Worm (Caenorhabditis elegans) whole organism, L4 larva: Measurements from ENCODE around the gene F45D3.4.

Source experiments
- D1046.2 ChIP-seq: fragments of 200-800 bp; sonication (Bioruptor generic); IDR thresholded peaks from 2 replicates; pipeline ENCODE4 v1.3.6; 2022; ENCODE audit warnings: missing genetic modification characterization, missing compliant biosample characterization
- F37D6.2 ChIP-seq: sonication (generic microtip); optimal IDR thresholded peaks from 2 replicates; lab custom pipeline; 2016; ENCODE audit warnings: mild to moderate bottlenecking, missing genetic modification characterization, missing compliant biosample characterization
- F44E2.7 ChIP-seq: fragments of 200-800 bp; sonication (Bioruptor generic); IDR thresholded peaks from 2 replicates; pipeline ENCODE4 v2.1.2; 2022; ENCODE audit warnings: missing genetic modification characterization, missing compliant biosample characterization
- R02D3.7 ChIP-seq: fragments of 150-350 bp; sonication (generic microtip); optimal IDR thresholded peaks from 3 replicates; lab custom pipeline; 2014; ENCODE audit warnings: missing biosample characterization, missing genetic modification characterization
- T26A8.4 ChIP-seq: fragments of 200-800 bp; sonication (Bioruptor generic); IDR thresholded peaks from 2 replicates; pipeline ENCODE4 v1.3.6; 2022; ENCODE audit warnings: missing genetic modification characterization, missing compliant biosample characterization
- Y48G9A.11 ChIP-seq: fragments of 200-800 bp; sonication (Bioruptor generic); IDR thresholded peaks from 2 replicates; pipeline ENCODE4 v1.3.6; 2022; ENCODE audit warnings: missing genetic modification reagents, missing genetic modification characterization, missing compliant biosample characterization
- ZK546.5 ChIP-seq, 2 experiments: sonication (generic microtip); optimal IDR thresholded peaks; 2 replicates each; lab custom pipeline; 2017; ENCODE audit warnings: missing biosample characterization in 2 of 2, missing genetic modification characterization in 2 of 2
- aha-1 ChIP-seq: fragments of 150-350 bp; peaks from one replicate; lab custom pipeline; 2014; ENCODE audit warnings: missing biosample characterization, missing genetic modification characterization
- ama-1 ChIP-seq: fragments of 150-350 bp; optimal IDR thresholded peaks from 2 replicates; lab custom pipeline; 2014; ENCODE audit warnings: inconsistent platforms, mixed read lengths
- arid-1 ChIP-seq: fragments of 200-800 bp; sonication (Bioruptor generic); conservative IDR thresholded peaks from 2 replicates; pipeline ENCODE4 v1.3.6; 2022; ENCODE audit warnings: missing genetic modification reagents, missing genetic modification characterization, missing compliant biosample characterization
- ceh-32 ChIP-seq: sonication (generic microtip); optimal IDR thresholded peaks from 2 replicates; lab custom pipeline; 2016; ENCODE audit warnings: mild to moderate bottlenecking, missing genetic modification characterization, missing compliant biosample characterization; ENCODE audit not compliant: poor library complexity
- ceh-44 ChIP-seq: fragments of 200-800 bp; sonication (Bioruptor generic); IDR thresholded peaks from 2 replicates; pipeline ENCODE4 v1.3.6; 2022; ENCODE audit warnings: missing genetic modification reagents, missing genetic modification characterization, missing compliant biosample characterization
- ceh-62 ChIP-seq: sonication (generic microtip); optimal IDR thresholded peaks from 2 replicates; lab custom pipeline; 2017; ENCODE audit warnings: missing biosample characterization, missing genetic modification characterization
- ceh-82 ChIP-seq: sonication (generic microtip); optimal IDR thresholded peaks from 2 replicates; lab custom pipeline; 2017; ENCODE audit warnings: missing biosample characterization, missing genetic modification characterization
- daf-12 ChIP-seq: fragments of 150-350 bp; optimal IDR thresholded peaks from 2 replicates; lab custom pipeline; 2014; ENCODE audit warnings: missing biosample characterization, missing genetic modification reagents, missing genetic modification characterization
- daf-8 ChIP-seq: fragments of 200-800 bp; sonication (Bioruptor generic); IDR thresholded peaks from 2 replicates; pipeline ENCODE4 v1.3.6; 2022; ENCODE audit warnings: missing genetic modification characterization, missing compliant biosample characterization
- dmd-9 ChIP-seq: fragments of 200-800 bp; sonication (Bioruptor generic); IDR thresholded peaks from 2 replicates; pipeline ENCODE4 v1.3.6; 2022; ENCODE audit warnings: missing genetic modification reagents, missing genetic modification characterization, missing compliant biosample characterization
- dve-1 ChIP-seq: sonication (generic microtip); optimal IDR thresholded peaks from 2 replicates; lab custom pipeline; 2017; ENCODE audit warnings: antibody characterized with exemption, mild to moderate bottlenecking, missing genetic modification characterization, missing compliant biosample characterization; ENCODE audit not compliant: insufficient read depth
- fos-1 ChIP-seq: fragments of 150-350 bp; optimal IDR thresholded peaks from 2 replicates; lab custom pipeline; 2014; ENCODE audit warnings: missing biosample characterization, missing genetic modification characterization
- hlh-11 ChIP-seq: fragments of 200-800 bp; sonication (Bioruptor generic); optimal IDR thresholded peaks from 2 replicates; lab custom pipeline; 2018; ENCODE audit warnings: mild to moderate bottlenecking, missing genetic modification characterization, missing compliant biosample characterization
- hlh-30 ChIP-seq: sonication (generic microtip); optimal IDR thresholded peaks from 2 replicates; lab custom pipeline; 2017; ENCODE audit warnings: antibody characterized with exemption, mild to moderate bottlenecking, missing genetic modification characterization, missing compliant biosample characterization; ENCODE audit not compliant: insufficient read depth
- hmg-1.1 ChIP-seq: fragments of 200-800 bp; sonication (Bioruptor generic); IDR thresholded peaks from 2 replicates; pipeline ENCODE4 v1.3.6; 2022; ENCODE audit warnings: missing genetic modification reagents, missing genetic modification characterization, missing compliant biosample characterization
- lin-38 ChIP-seq: fragments of 200-800 bp; sonication (Bioruptor generic); IDR thresholded peaks from 2 replicates; pipeline ENCODE4 v1.3.6; 2022; ENCODE audit warnings: missing genetic modification reagents, missing genetic modification characterization, missing compliant biosample characterization
- lsy-2 ChIP-seq, 2 experiments: fragments of 150-350 bp in 1 of 2; sonication (generic microtip) in 1 of 2; optimal IDR thresholded peaks; 2 replicates each; lab custom pipeline; 2014 to 2017; ENCODE audit warnings: missing biosample characterization in 2 of 2, missing genetic modification characterization in 2 of 2
- mep-1 ChIP-seq: fragments of 150-350 bp; sonication (generic microtip); optimal IDR thresholded peaks from 3 replicates; lab custom pipeline; 2014; ENCODE audit warnings: missing biosample characterization, missing genetic modification characterization
- mxl-2 ChIP-seq: fragments of 200-800 bp; sonication (Bioruptor generic); conservative IDR thresholded peaks from 2 replicates; pipeline ENCODE4 v1.3.6; 2022; ENCODE audit warnings: missing genetic modification reagents, missing genetic modification characterization, missing compliant biosample characterization
- mxl-3 ChIP-seq: fragments of 200-800 bp; sonication (Bioruptor generic); optimal IDR thresholded peaks from 2 replicates; lab custom pipeline; 2018; ENCODE audit warnings: mild to moderate bottlenecking, missing genetic modification characterization, missing compliant biosample characterization
- nhr-10 ChIP-seq: fragments of 150-350 bp; optimal IDR thresholded peaks from 2 replicates; lab custom pipeline; 2014; ENCODE audit warnings: missing biosample characterization, missing genetic modification characterization
- nhr-11 ChIP-seq: fragments of 150-350 bp; optimal IDR thresholded peaks from 2 replicates; lab custom pipeline; 2014; ENCODE audit warnings: missing biosample characterization, missing genetic modification characterization
- nhr-25 ChIP-seq: sonication (generic microtip); optimal IDR thresholded peaks from 2 replicates; lab custom pipeline; 2017; ENCODE audit warnings: missing genetic modification characterization, mild to moderate bottlenecking, missing compliant biosample characterization, antibody characterized with exemption, moderate library complexity, borderline replicate concordance; ENCODE audit not compliant: insufficient read depth
- nhr-28 ChIP-seq: fragments of 150-350 bp; optimal IDR thresholded peaks from 2 replicates; lab custom pipeline; 2014; ENCODE audit warnings: missing biosample characterization, missing genetic modification characterization
- nhr-41 ChIP-seq: fragments of 200-800 bp; sonication (Bioruptor generic); IDR thresholded peaks from 2 replicates; pipeline ENCODE4 v1.3.6; 2022; ENCODE audit warnings: missing genetic modification reagents, missing genetic modification characterization, missing compliant biosample characterization
- nhr-42 ChIP-seq: fragments of 200-800 bp; sonication (Bioruptor generic); IDR thresholded peaks from 2 replicates; pipeline ENCODE4 v1.3.6; 2022; ENCODE audit warnings: missing genetic modification characterization, missing compliant biosample characterization
- nhr-6 ChIP-seq: fragments of 150-350 bp; optimal IDR thresholded peaks from 2 replicates; lab custom pipeline; 2014; ENCODE audit warnings: missing biosample characterization, missing genetic modification characterization
- nhr-76 ChIP-seq: fragments of 150-350 bp; optimal IDR thresholded peaks from 2 replicates; lab custom pipeline; 2014; ENCODE audit warnings: missing biosample characterization, missing genetic modification characterization
- php-3 ChIP-seq: fragments of 200-800 bp; sonication (Bioruptor generic); IDR thresholded peaks from 2 replicates; pipeline ENCODE4 v1.3.6; 2022; ENCODE audit warnings: missing genetic modification reagents, missing genetic modification characterization, missing compliant biosample characterization
- saeg-2 ChIP-seq: fragments of 200-800 bp; sonication (Bioruptor generic); IDR thresholded peaks from 2 replicates; pipeline ENCODE4 v1.3.6; 2022; ENCODE audit warnings: missing genetic modification reagents, missing genetic modification characterization, missing compliant biosample characterization
- sdz-12 ChIP-seq: fragments of 200-800 bp; sonication (Bioruptor generic); optimal IDR thresholded peaks from 2 replicates; lab custom pipeline; 2018; ENCODE audit warnings: mild to moderate bottlenecking, missing genetic modification characterization, missing compliant biosample characterization
- set-16 ChIP-seq: fragments of 200-800 bp; sonication (Bioruptor generic); IDR thresholded peaks from 2 replicates; pipeline ENCODE4 v1.3.6; 2022; ENCODE audit warnings: missing genetic modification reagents, missing genetic modification characterization, missing compliant biosample characterization
- snpc-4 ChIP-seq: fragments of 150-350 bp; optimal IDR thresholded peaks from 2 replicates; lab custom pipeline; 2014; ENCODE audit warnings: missing biosample characterization, missing genetic modification characterization
- unc-130 ChIP-seq: sonication (generic microtip); optimal IDR thresholded peaks from 2 replicates; lab custom pipeline; 2016; ENCODE audit warnings: missing genetic modification reagents, missing genetic modification characterization, missing compliant biosample characterization
- unc-39 ChIP-seq: sonication (generic microtip); optimal IDR thresholded peaks from 2 replicates; lab custom pipeline; 2017; ENCODE audit warnings: missing biosample characterization, missing genetic modification characterization
- zag-1 ChIP-seq: fragments of 150-350 bp; optimal IDR thresholded peaks from 2 replicates; lab custom pipeline; 2014; ENCODE audit warnings: missing biosample characterization, missing genetic modification characterization
- zip-11 ChIP-seq: fragments of 200-800 bp; sonication (Bioruptor generic); IDR thresholded peaks from 2 replicates; pipeline ENCODE4 v1.3.6; 2022; ENCODE audit warnings: missing genetic modification characterization, missing compliant biosample characterization

Gene F45D3.4

ce11 chrV:12551638-12552478 is 1.1 kb downstream of the F45D3.4 start (continued):
- TF ChIP-seq php-3 (GFP tag; lab: Robert Waterston, UW), result no peak
- TF ChIP-seq D1046.2 (GFP tag; lab: Robert Waterston, UW), result no peak
- TF ChIP-seq nhr-41, result no peak
- TF ChIP-seq ceh-82 (tag; lab: Kevin White, UChicago), result no peak
- TF ChIP-seq ceh-32 (tag; lab: Kevin White, UChicago), result no peak
- TF ChIP-seq zip-11, result no peak
- no peak for TF ChIP-seq R02D3.7 (tag; lab: Kevin White, UChicago)
- no peak for TF ChIP-seq Y48G9A.11 (GFP tag; lab: Robert Waterston, UW)
- no peak for TF ChIP-seq set-16 (GFP tag; lab: Robert Waterston, UW)
- no peak for TF ChIP-seq nhr-11 (tag; lab: Kevin White, UChicago)
- TF ChIP-seq mep-1 (tag; lab: Kevin White, UChicago), result peak; percentile 28
- TF ChIP-seq nhr-25 (tag; lab: Kevin White, UChicago), result peak; percentile 39
- no peak for TF ChIP-seq hmg-1.1 (GFP tag; lab: Robert Waterston, UW)
- no peak for TF ChIP-seq ceh-62 (tag; lab: Kevin White, UChicago)
- TF ChIP-seq mxl-3 (GFP tag; lab: Kevin White, UChicago), result no peak
- no peak for TF ChIP-seq zag-1 (tag; lab: Kevin White, UChicago)
- TF ChIP-seq nhr-76 (tag; lab: Kevin White, UChicago), result no peak
- peak; percentile 90 for TF ChIP-seq T26A8.4 (GFP tag; lab: Robert Waterston, UW)
- no peak for TF ChIP-seq hlh-11
- TF ChIP-seq unc-130 (GFP tag; lab: Kevin White, UChicago), result no peak
- no peak for TF ChIP-seq nhr-42 (GFP tag; lab: Robert Waterston, UW)
- TF ChIP-seq ama-1 (lab: Kevin White, UChicago), result peak; percentile 46
- no peak for TF ChIP-seq fos-1 (tag; lab: Kevin White, UChicago)
- TF ChIP-seq sdz-12 (GFP tag; lab: Kevin White, UChicago), result no peak
- no peak for TF ChIP-seq F44E2.7
- TF ChIP-seq, all 104 proteins: peak for 16

ce11 chrV:12550755-12551154 is 2.2 kb downstream of the F45D3.4 start:
- TF ChIP-seq sdz-12 (GFP tag; lab: Kevin White, UChicago) (no peak), hlh-30 (tag; lab: Kevin White, UChicago) (peak; percentile 67), aha-1 (tag; lab: Kevin White, UChicago) (peak; percentile 45)

- TF ChIP-seq aha-1 (tag; lab: Kevin White, UChicago) (no peak), nhr-6 (tag; lab: Kevin White, UChicago) (no peak), mxl-2 (no peak), ceh-44 (GFP tag; lab: Robert Waterston, UW) (no peak), nhr-11 (tag; lab: Kevin White, UChicago) (no peak), dve-1 (tag; lab: Kevin White, UChicago) (no peak), hlh-11 (peak; percentile 48), nhr-10 (no peak), ceh-82 (tag; lab: Kevin White, UChicago) (no peak), saeg-2 (GFP tag; lab: Robert Waterston, UW) (no peak), F37D6.2 (no peak), F44E2.7 (no peak), daf-8 (GFP tag; lab: Robert Waterston, UW) (no peak), ama-1 (lab: Kevin White, UChicago) (peak; percentile 93), D1046.2 (GFP tag; lab: Robert Waterston, UW) (no peak), mep-1 (tag; lab: Kevin White, UChicago) (no peak), R02D3.7 (tag; lab: Kevin White, UChicago) (no peak), hlh-30 (tag; lab: Kevin White, UChicago) (peak; percentile 13), unc-39 (tag; lab: Kevin White, UChicago) (no peak), nhr-28 (tag; lab: Kevin White, UChicago) (peak; percentile 30), daf-12 (tag; lab: Kevin White, UChicago) (no peak), lsy-2 (tag; optimal IDR thresholded peaks at IDR 0.05; lab: Kevin White, UChicago) (no peak), ZK546.5 (tag; optimal IDR thresholded peaks at IDR 0.05; lab: Kevin White, UChicago) (no peak), snpc-4 (tag; lab: Kevin White, UChicago) (no peak), dmd-9 (GFP tag; lab: Robert Waterston, UW) (no peak), lin-38 (no peak), sdz-12 (GFP tag; lab: Kevin White, UChicago) (no peak), mxl-3 (GFP tag; lab: Kevin White, UChicago) (peak; percentile 28), arid-1 (GFP tag; lab: Robert Waterston, UW) (no peak)
Observed at ce11 chrV:12550036-12550626, 2.9 kb downstream of the F45D3.4 start, which contains the start of gene F45D3.3. F45D3.3 (minus strand) TSS chrV:12550385.
